Worm (Caenorhabditis elegans) whole organism, L4/young adult: ENCODE results near the gene K07F5.7.

ENCODE experiments used
- W03F9.2 ChIP-seq: fragments of 150-350 bp; optimal IDR thresholded peaks from 2 replicates; lab custom pipeline; 2014; ENCODE audit warnings: missing biosample characterization, missing genetic modification characterization
- dao-5 ChIP-seq: sonication (generic microtip); optimal IDR thresholded peaks from 2 replicates; lab custom pipeline; 2016; ENCODE audit warnings: missing genotype, missing genetic modification characterization, moderate library complexity, missing compliant biosample characterization
- him-1 ChIP-seq: sonication (generic microtip); optimal IDR thresholded peaks from 2 replicates; lab custom pipeline; 2016; ENCODE audit warnings: missing genotype, missing genetic modification reagents, missing genetic modification characterization, missing compliant biosample characterization

Gene K07F5.7

ce11 chrIV:9866865-9867264 is 18.9 kb upstream of the K07F5.7 start:
- no peak for TF ChIP-seq him-1 (tag; lab: Kevin White, UChicago)
- no peak for TF ChIP-seq W03F9.2 (tag; lab: Kevin White, UChicago)
- TF ChIP-seq dao-5 (tag; lab: Kevin White, UChicago): no peak

ce11 chrIV:9864778-9865177 is 16.8 kb upstream of the K07F5.7 start, which contains the start of the genes K07F5.15 and K07F5.22:
TSS of gene K07F5.15 (plus strand) at chrIV:9865078.
TSS of gene K07F5.22 (plus strand) at chrIV:9865078.
- TF ChIP-seq W03F9.2 (tag; lab: Kevin White, UChicago) (no peak), dao-5 (tag; lab: Kevin White, UChicago) (no peak), him-1 (tag; lab: Kevin White, UChicago) (no peak)

ce11 chrIV:9863817-9864216 is 15.8 kb upstream of the K07F5.7 start, which contains the start of gene K07F5.16:
TSS of gene K07F5.16 (plus strand) at chrIV:9864117.
- no peak for TF ChIP-seq him-1 (tag; lab: Kevin White, UChicago)
- TF ChIP-seq W03F9.2 (tag; lab: Kevin White, UChicago): no peak
- TF ChIP-seq dao-5 (tag; lab: Kevin White, UChicago): no peak

- TF ChIP-seq W03F9.2 (tag; lab: Kevin White, UChicago) (no peak), him-1 (tag; lab: Kevin White, UChicago) (no peak), dao-5 (tag; lab: Kevin White, UChicago) (no peak)
Observed at ce11 chrIV:9861921-9862320, 13.9 kb upstream of the K07F5.7 start, which contains the start of gene K07F5.14. TSS of gene K07F5.14 (plus strand) at chrIV:9862221.

ce11 chrIV:9858970-9859369 is 11.0 kb upstream of the K07F5.7 start:
- TF ChIP-seq W03F9.2 (tag; lab: Kevin White, UChicago) (no peak), dao-5 (tag; lab: Kevin White, UChicago) (no peak), him-1 (tag; lab: Kevin White, UChicago) (no peak)

- peak; percentile 75 for TF ChIP-seq W03F9.2 (tag; lab: Kevin White, UChicago)
- TF ChIP-seq dao-5 (tag; lab: Kevin White, UChicago): no peak
- TF ChIP-seq him-1 (tag; lab: Kevin White, UChicago): no peak
Observed at ce11 chrIV:9857952-9858488, 10.0 kb upstream of the K07F5.7 start, which contains the start of gene npp-1. TSS of gene npp-1 (plus strand) at chrIV:9858488.

- TF ChIP-seq dao-5 (tag; lab: Kevin White, UChicago): no peak
- TF ChIP-seq him-1 (tag; lab: Kevin White, UChicago): no peak
- no peak for TF ChIP-seq W03F9.2 (tag; lab: Kevin White, UChicago)
Observed at ce11 chrIV:9855712-9856111, 7.7 kb upstream of the K07F5.7 start, which contains the start of gene K07F5.12. TSS of gene K07F5.12 (plus strand) at chrIV:9856012.

ce11 chrIV:9854952-9855351 is 7.0 kb upstream of the K07F5.7 start:
- TF ChIP-seq W03F9.2 (tag; lab: Kevin White, UChicago): no peak
- TF ChIP-seq him-1 (tag; lab: Kevin White, UChicago): no peak
- TF ChIP-seq dao-5 (tag; lab: Kevin White, UChicago): no peak

- TF ChIP-seq dao-5 (tag; lab: Kevin White, UChicago) (no peak), him-1 (tag; lab: Kevin White, UChicago) (no peak), W03F9.2 (tag; lab: Kevin White, UChicago) (no peak)
Observed at ce11 chrIV:9852818-9853466, 5.0 kb upstream of the K07F5.7 start.

ce11 chrIV:9852250-9852649 is 4.3 kb upstream of the K07F5.7 start, which contains the start of gene ssq-1:
TSS of gene ssq-1 (plus strand) at chrIV:9852550.
- TF ChIP-seq W03F9.2 (tag; lab: Kevin White, UChicago) (no peak), dao-5 (tag; lab: Kevin White, UChicago) (no peak), him-1 (tag; lab: Kevin White, UChicago) (no peak)

ce11 chrIV:9850931-9851330 is 3.0 kb upstream of the K07F5.7 start, which contains the start of gene ssp-10:
TSS of gene ssp-10 (minus strand) at chrIV:9851031.
- TF ChIP-seq dao-5 (tag; lab: Kevin White, UChicago): no peak
- no peak for TF ChIP-seq W03F9.2 (tag; lab: Kevin White, UChicago)
- TF ChIP-seq him-1 (tag; lab: Kevin White, UChicago): no peak

- no peak for TF ChIP-seq dao-5 (tag; lab: Kevin White, UChicago)
- no peak for TF ChIP-seq W03F9.2 (tag; lab: Kevin White, UChicago)
- TF ChIP-seq him-1 (tag; lab: Kevin White, UChicago): no peak
Observed at ce11 chrIV:9849624-9850023, 1.6 kb upstream of the K07F5.7 start, which contains the start of gene K07F5.8. TSS of gene K07F5.8 (minus strand) at chrIV:9849724.

- TF ChIP-seq W03F9.2 (tag; lab: Kevin White, UChicago): no peak
- no peak for TF ChIP-seq dao-5 (tag; lab: Kevin White, UChicago)
- TF ChIP-seq him-1 (tag; lab: Kevin White, UChicago): no peak
Observed at ce11 chrIV:9846574-9846973, 1.4 kb downstream of the K07F5.7 start, which contains the start of gene K07F5.6. TSS of gene K07F5.6 (minus strand) at chrIV:9846674.
